Worm (Caenorhabditis elegans) whole organism, late embryonic: ENCODE results near the gene srbc-42.

Experiments used
- F13H6.1 ChIP-seq: sonication (generic microtip); optimal IDR thresholded peaks from 2 replicates; lab custom pipeline; 2016; ENCODE audit warnings: missing genetic modification characterization, missing compliant biosample characterization
- K09A11.1 ChIP-seq: sonication (generic microtip); optimal IDR thresholded peaks from 2 replicates; lab custom pipeline; 2017; ENCODE audit warnings: antibody characterized with exemption, mild to moderate bottlenecking, missing genetic modification characterization, missing compliant biosample characterization; ENCODE audit not compliant: insufficient read depth
- T23F11.4 ChIP-seq: fragments of 200-800 bp; sonication (Bioruptor generic); optimal IDR thresholded peaks from 2 replicates; lab custom pipeline; 2018; ENCODE audit warnings: mild to moderate bottlenecking, missing genetic modification characterization, missing compliant biosample characterization
- Y22D7AL.16 ChIP-seq: sonication (generic microtip); optimal IDR thresholded peaks from 2 replicates; lab custom pipeline; 2016; ENCODE audit warnings: missing genetic modification characterization, missing compliant biosample characterization
- ahr-1 ChIP-seq: sonication (generic microtip); optimal IDR thresholded peaks from 2 replicates; lab custom pipeline; 2016; ENCODE audit warnings: missing genetic modification characterization, missing compliant biosample characterization
- ama-1 ChIP-seq: fragments of 150-350 bp; optimal IDR thresholded peaks from 2 replicates; lab custom pipeline; 2014
- ceh-18 ChIP-seq: sonication (generic microtip); optimal IDR thresholded peaks from 2 replicates; lab custom pipeline; 2016; ENCODE audit warnings: missing genetic modification characterization, missing compliant biosample characterization
- ceh-22 ChIP-seq: sonication (generic microtip); optimal IDR thresholded peaks from 2 replicates; lab custom pipeline; 2017; ENCODE audit warnings: missing biosample characterization, missing genetic modification characterization
- ceh-48 ChIP-seq: sonication (generic microtip); optimal IDR thresholded peaks from 2 replicates; lab custom pipeline; 2016; ENCODE audit warnings: missing genetic modification characterization, inconsistent platforms, missing compliant biosample characterization
- che-1 ChIP-seq: sonication (generic microtip); optimal IDR thresholded peaks from 2 replicates; lab custom pipeline; 2016; ENCODE audit warnings: mild to moderate bottlenecking, missing genetic modification characterization, missing compliant biosample characterization
- dmd-4 ChIP-seq: sonication (generic microtip); optimal IDR thresholded peaks from 2 replicates; lab custom pipeline; 2016; ENCODE audit warnings: borderline replicate concordance, missing genetic modification characterization, missing compliant biosample characterization
- dve-1 ChIP-seq: sonication (generic microtip); optimal IDR thresholded peaks from 2 replicates; lab custom pipeline; 2017; ENCODE audit warnings: antibody characterized with exemption, mild to moderate bottlenecking, missing genetic modification characterization, missing compliant biosample characterization
- elt-2 ChIP-seq: sonication (generic microtip); optimal IDR thresholded peaks from 2 replicates; lab custom pipeline; 2016; ENCODE audit warnings: missing genetic modification reagents, missing genetic modification characterization, missing compliant biosample characterization
- eyg-1 ChIP-seq: sonication (generic microtip); optimal IDR thresholded peaks from 2 replicates; lab custom pipeline; 2016; ENCODE audit warnings: missing genotype, missing genetic modification characterization, missing compliant biosample characterization
- fkh-6 ChIP-seq: sonication (generic microtip); optimal IDR thresholded peaks from 2 replicates; lab custom pipeline; 2016; ENCODE audit warnings: missing genetic modification characterization, missing compliant biosample characterization
- hlh-15 ChIP-seq: sonication (generic microtip); optimal IDR thresholded peaks from 2 replicates; lab custom pipeline; 2016; ENCODE audit warnings: missing genetic modification characterization, missing compliant biosample characterization
- hlh-30 ChIP-seq: sonication (generic microtip); optimal IDR thresholded peaks from 2 replicates; lab custom pipeline; 2017; ENCODE audit warnings: antibody characterized with exemption, missing genetic modification characterization, missing compliant biosample characterization; ENCODE audit not compliant: insufficient read depth
- hlh-8 ChIP-seq: sonication (generic microtip); optimal IDR thresholded peaks from 2 replicates; lab custom pipeline; 2016; ENCODE audit warnings: missing genotype, missing genetic modification characterization, missing compliant biosample characterization
- nfya-1 ChIP-seq: sonication (generic microtip); optimal IDR thresholded peaks from 2 replicates; lab custom pipeline; 2017; ENCODE audit warnings: missing genetic modification characterization, mild to moderate bottlenecking, missing compliant biosample characterization, antibody characterized with exemption, moderate library complexity
- nhr-11 ChIP-seq: fragments of 150-350 bp; optimal IDR thresholded peaks from 2 replicates; lab custom pipeline; 2014; ENCODE audit warnings: missing biosample characterization, missing genetic modification characterization
- nhr-232 ChIP-seq: sonication (generic microtip); optimal IDR thresholded peaks from 2 replicates; lab custom pipeline; 2016; ENCODE audit warnings: missing genetic modification characterization, missing compliant biosample characterization
- pat-9 ChIP-seq: fragments of 200-800 bp; sonication (Bioruptor generic); optimal IDR thresholded peaks from 2 replicates; lab custom pipeline; 2018; ENCODE audit warnings: mild to moderate bottlenecking, missing genetic modification characterization, moderate library complexity, missing compliant biosample characterization
- pros-1 ChIP-seq: fragments of 150-350 bp; optimal IDR thresholded peaks from 2 replicates; lab custom pipeline; 2014; ENCODE audit warnings: missing biosample characterization, missing genetic modification reagents, missing genetic modification characterization
- ref-2 ChIP-seq: sonication (generic microtip); optimal IDR thresholded peaks from 2 replicates; lab custom pipeline; 2016; ENCODE audit warnings: missing genetic modification characterization, missing compliant biosample characterization
- rnt-1 ChIP-seq: sonication (generic microtip); optimal IDR thresholded peaks from 2 replicates; lab custom pipeline; 2016; ENCODE audit warnings: missing genetic modification characterization, missing compliant biosample characterization
- sdc-2 ChIP-seq: sonication (generic microtip); optimal IDR thresholded peaks from 2 replicates; lab custom pipeline; 2016; ENCODE audit warnings: missing genotype, missing genetic modification characterization, missing compliant biosample characterization
- sox-2 ChIP-seq: fragments of 200-800 bp; sonication (Bioruptor generic); IDR thresholded peaks from 2 replicates; pipeline ENCODE4 v1.3.6; 2022; ENCODE audit warnings: missing genetic modification reagents, missing genetic modification characterization, missing compliant biosample characterization
- sox-4 ChIP-seq: sonication (generic microtip); optimal IDR thresholded peaks from 2 replicates; lab custom pipeline; 2017; ENCODE audit warnings: mild to moderate bottlenecking, missing genetic modification characterization, inconsistent platforms, missing compliant biosample characterization
- syd-9 ChIP-seq: sonication (generic microtip); optimal IDR thresholded peaks from 2 replicates; lab custom pipeline; 2016; ENCODE audit warnings: mild to moderate bottlenecking, missing genetic modification characterization, moderate library complexity, missing compliant biosample characterization
- unc-3 ChIP-seq, 2 experiments: fragments of 200-800 bp in 1 of 2; sonication (Bioruptor generic) in 1 of 2; sonication (generic microtip) in 1 of 2; conservative IDR thresholded peaks in 1 of 2; optimal IDR thresholded peaks in 1 of 2; 2 replicates each; pipeline versions ENCODE4 v1.3.6 to Lab custom; 2016 to 2022; ENCODE audit warnings: missing compliant biosample characterization in 2 of 2, missing genetic modification characterization in 2 of 2, missing genetic modification reagents in 1 of 2
- unc-42 ChIP-seq: sonication (generic microtip); optimal IDR thresholded peaks from 2 replicates; lab custom pipeline; 2016; ENCODE audit warnings: missing genotype, missing genetic modification characterization, missing compliant biosample characterization
- unc-55 ChIP-seq: sonication (generic microtip); optimal IDR thresholded peaks from 2 replicates; lab custom pipeline; 2017; ENCODE audit warnings: missing biosample characterization, missing genetic modification reagents, missing genetic modification characterization
- unc-86 ChIP-seq: sonication (generic microtip); optimal IDR thresholded peaks from 2 replicates; lab custom pipeline; 2016; ENCODE audit warnings: missing genetic modification characterization, missing compliant biosample characterization
- zip-5 ChIP-seq: sonication (generic microtip); optimal IDR thresholded peaks from 2 replicates; lab custom pipeline; 2016; ENCODE audit warnings: missing genetic modification characterization, missing compliant biosample characterization
- ztf-16 ChIP-seq: sonication (generic microtip); optimal IDR thresholded peaks from 2 replicates; lab custom pipeline; 2017; ENCODE audit warnings: missing genetic modification characterization, missing compliant biosample characterization

srbc-42 gene

ce11 chrV:2191122-2191521 is at the start of gene srbc-42:
Gene srbc-42 (minus strand): TSS chrV:2191222.
- TF ChIP-seq pros-1 (tag; lab: Kevin White, UChicago) (no peak), sox-4 (tag; lab: Kevin White, UChicago) (no peak), nfya-1 (tag; lab: Kevin White, UChicago) (no peak), zip-5 (tag; lab: Kevin White, UChicago) (no peak)

ce11 chrV:2238012-2238411 is 47.0 kb upstream of the srbc-42 start:
- no peak for TF ChIP-seq ref-2 (tag; lab: Kevin White, UChicago)
- no peak for TF ChIP-seq ama-1 (lab: Kevin White, UChicago)
- TF ChIP-seq hlh-8 (tag; lab: Kevin White, UChicago) = no peak
- no peak for TF ChIP-seq Y22D7AL.16 (tag; lab: Kevin White, UChicago)
- TF ChIP-seq pat-9 (tag; lab: Kevin White, UChicago) = no peak
- TF ChIP-seq nhr-232 (tag; lab: Kevin White, UChicago) = no peak
- no peak for TF ChIP-seq rnt-1 (tag; lab: Kevin White, UChicago)
- TF ChIP-seq unc-42 (tag; lab: Kevin White, UChicago) = no peak
- no peak for TF ChIP-seq che-1 (tag; lab: Kevin White, UChicago)
- no peak for TF ChIP-seq K09A11.1 (tag; lab: Kevin White, UChicago)
- TF ChIP-seq syd-9 (tag; lab: Kevin White, UChicago) = no peak
- TF ChIP-seq eyg-1 (tag; lab: Kevin White, UChicago) = no peak
- TF ChIP-seq ceh-18 (tag; lab: Kevin White, UChicago) = no peak
- TF ChIP-seq elt-2 (tag; lab: Kevin White, UChicago) = no peak
- TF ChIP-seq nhr-11 (tag; lab: Kevin White, UChicago) = no peak
- TF ChIP-seq dmd-4 (tag; lab: Kevin White, UChicago) = no peak

DNA sequence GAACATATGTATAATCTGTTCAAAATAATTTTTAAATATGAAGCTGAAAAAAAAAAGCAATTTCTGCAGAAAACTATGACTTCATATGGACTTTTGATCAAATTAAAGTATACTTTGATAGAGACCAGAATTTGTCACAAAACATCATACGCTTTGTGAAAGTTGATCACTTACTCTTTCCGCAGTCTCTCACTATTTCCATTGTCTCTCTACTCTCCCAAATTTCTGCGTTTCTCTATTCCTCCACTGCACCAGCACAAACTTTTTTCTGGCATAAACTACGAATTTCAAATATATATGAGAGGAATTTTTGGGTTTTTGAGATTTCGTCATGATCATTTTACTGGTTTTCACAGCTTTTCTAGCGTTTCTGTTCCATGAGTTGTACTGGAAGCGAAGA is 44.8 kb upstream of the srbc-42 start, which contains the start of gene cyp-33C4:
Gene cyp-33C4 (plus strand): TSS at position 293 of the 400 bp plus-strand sequence.
- no peak for TF ChIP-seq F13H6.1 (tag; lab: Kevin White, UChicago)
- TF ChIP-seq sox-2 (GFP tag; lab: Robert Waterston, UW) = no peak
- no peak for TF ChIP-seq sdc-2 (tag; lab: Kevin White, UChicago)
- TF ChIP-seq nhr-11 (tag; lab: Kevin White, UChicago) = no peak
- no peak for TF ChIP-seq ama-1 (lab: Kevin White, UChicago)
- TF ChIP-seq T23F11.4 (GFP tag; lab: Kevin White, UChicago) = no peak
- no peak for TF ChIP-seq ztf-16 (tag; lab: Kevin White, UChicago)
- TF ChIP-seq ahr-1 = no peak
- no peak for TF ChIP-seq ceh-48 (tag; lab: Kevin White, UChicago)
- TF ChIP-seq elt-2 (tag; lab: Kevin White, UChicago) = no peak
- no peak for TF ChIP-seq zip-5 (tag; lab: Kevin White, UChicago)
- no peak for TF ChIP-seq eyg-1 (tag; lab: Kevin White, UChicago)
- TF ChIP-seq hlh-30 (tag; lab: Kevin White, UChicago) = no peak

ce11 chrV:2233177-2233576 is 42.2 kb upstream of the srbc-42 start, which contains the start of gene nhr-96:
Gene nhr-96 (plus strand): TSS chrV:2233477.
- no peak for TF ChIP-seq ztf-16 (tag; lab: Kevin White, UChicago)
- TF ChIP-seq unc-42 (tag; lab: Kevin White, UChicago) = no peak
- TF ChIP-seq dve-1 = no peak
- TF ChIP-seq ceh-22 = no peak
- TF ChIP-seq fkh-6 = no peak
- no peak for TF ChIP-seq unc-55 (GFP tag; lab: Kevin White, UChicago)
- TF ChIP-seq unc-86 (tag; lab: Kevin White, UChicago) = no peak
- TF ChIP-seq sox-4 (tag; lab: Kevin White, UChicago) = no peak
- TF ChIP-seq elt-2 (tag; lab: Kevin White, UChicago) = no peak
- TF ChIP-seq hlh-15 (tag; lab: Kevin White, UChicago) = no peak
- no peak for TF ChIP-seq unc-3 (GFP tag; conservative IDR thresholded peaks at IDR 0.05; lab: Robert Waterston, UW)
- TF ChIP-seq unc-3 (tag; optimal IDR thresholded peaks at IDR 0.05; lab: Kevin White, UChicago) = no peak
- no peak for TF ChIP-seq T23F11.4 (GFP tag; lab: Kevin White, UChicago)
- TF ChIP-seq, all 69 proteins: peak for 0
